Worm (Caenorhabditis elegans) whole organism, late embryonic: Measurements from ENCODE around the gene cpr-9.

Experiments used
- F13H6.1 ChIP-seq: sonication (generic microtip); optimal IDR thresholded peaks from 2 replicates; lab custom pipeline; 2016; ENCODE audit warnings: missing genetic modification characterization, missing compliant biosample characterization
- T23F11.4 ChIP-seq: fragments of 200-800 bp; sonication (Bioruptor generic); optimal IDR thresholded peaks from 2 replicates; lab custom pipeline; 2018; ENCODE audit warnings: mild to moderate bottlenecking, missing genetic modification characterization, missing compliant biosample characterization
- ceh-19 ChIP-seq: fragments of 200-800 bp; sonication (Bioruptor generic); optimal IDR thresholded peaks from 2 replicates; lab custom pipeline; 2018; ENCODE audit warnings: mild to moderate bottlenecking, missing genetic modification characterization, missing compliant biosample characterization
- elt-2 ChIP-seq: sonication (generic microtip); optimal IDR thresholded peaks from 2 replicates; lab custom pipeline; 2016; ENCODE audit warnings: missing genetic modification reagents, missing genetic modification characterization, missing compliant biosample characterization
- elt-4 ChIP-seq: sonication (generic microtip); optimal IDR thresholded peaks from 2 replicates; lab custom pipeline; 2016; ENCODE audit warnings: missing genetic modification characterization, missing compliant biosample characterization
- fkh-10 ChIP-seq: fragments of 150-350 bp; optimal IDR thresholded peaks from 2 replicates; lab custom pipeline; 2014; ENCODE audit warnings: missing biosample characterization, missing genetic modification reagents, missing genetic modification characterization

- TF ChIP-seq F13H6.1 (tag; lab: Kevin White, UChicago) (no peak), T23F11.4 (GFP tag; lab: Kevin White, UChicago) (no peak), elt-2 (tag; lab: Kevin White, UChicago) (no peak), elt-4 (tag; lab: Kevin White, UChicago) (no peak), ceh-19 (GFP tag; lab: Kevin White, UChicago) (no peak), fkh-10 (no peak)
Observed at ce11 chrV:11989861-11990260, 13.0 kb upstream of the cpr-9 start.
